Fruit fly (Drosophila melanogaster) whole organism, embryonic: ENCODE results near the gene betaGlu.
A peak's percentile ranks its signal among the peaks of the same experiment; 100 is the strongest.

Experiments
- B-H2 ChIP-seq: fragments of 200-800 bp; sonication (Bioruptor generic); optimal IDR thresholded peaks from 2 replicates; lab custom pipeline; 2018; ENCODE audit warnings: missing biosample characterization, mild to moderate bottlenecking, missing genetic modification characterization
- CG10147 ChIP-seq: fragments of 200-800 bp; sonication (Bioruptor generic); optimal IDR thresholded peaks from 2 replicates; lab custom pipeline; 2019; ENCODE audit warnings: missing biosample characterization, mild to moderate bottlenecking, missing genetic modification characterization, moderate library complexity
- CG10209 ChIP-seq: fragments of 200-800 bp; sonication (Bioruptor generic); optimal IDR thresholded peaks from 3 replicates; lab custom pipeline; 2017; ENCODE audit warnings: missing biosample characterization, mild to moderate bottlenecking, missing genetic modification characterization, missing genetic modification reagents
- CG10267 ChIP-seq: fragments of 200-800 bp; sonication (Bioruptor generic); optimal IDR thresholded peaks from 2 replicates; lab custom pipeline; 2018; ENCODE audit warnings: missing biosample characterization, mild to moderate bottlenecking, missing genetic modification characterization, moderate library complexity
- CG10565 ChIP-seq: fragments of 200-800 bp; sonication (Bioruptor generic); optimal IDR thresholded peaks from 3 replicates; lab custom pipeline; 2016; ENCODE audit warnings: missing biosample characterization, mild to moderate bottlenecking, missing genetic modification characterization
- CG11247 ChIP-seq: fragments of 200-800 bp; sonication (Bioruptor generic); IDR thresholded peaks from 2 replicates; pipeline ENCODE4 v1.3.6; 2022; ENCODE audit warnings: missing biosample characterization, missing genetic modification characterization
- CG12071 ChIP-seq: fragments of 200-800 bp; sonication (Bioruptor generic); optimal IDR thresholded peaks from 3 replicates; lab custom pipeline; 2018; ENCODE audit warnings: missing biosample characterization, mild to moderate bottlenecking, missing genetic modification characterization
- CG13287 ChIP-seq: fragments of 200-800 bp; sonication (Bioruptor generic); IDR thresholded peaks from 2 replicates; pipeline ENCODE4 v1.3.6; 2022; ENCODE audit warnings: missing biosample characterization, missing genetic modification characterization; ENCODE audit not compliant: partially characterized antibody
- CG14050 ChIP-seq: fragments of 200-800 bp; sonication (Bioruptor generic); IDR thresholded peaks from 3 replicates; pipeline ENCODE4 v1.3.6; 2022; ENCODE audit warnings: missing biosample characterization, missing genetic modification characterization
- CG14710 ChIP-seq: fragments of 200-800 bp; sonication (Bioruptor generic); optimal IDR thresholded peaks from 3 replicates; lab custom pipeline; 2019; ENCODE audit warnings: missing biosample characterization, mild to moderate bottlenecking, missing genetic modification characterization, moderate library complexity
- CG15514 ChIP-seq: fragments of 200-800 bp; sonication (Bioruptor generic); optimal IDR thresholded peaks from 3 replicates; lab custom pipeline; 2017; ENCODE audit warnings: missing biosample characterization, missing genetic modification characterization, mild to moderate bottlenecking, moderate library complexity, missing genetic modification reagents
- CG17802 ChIP-seq: fragments of 200-800 bp; sonication (Bioruptor generic); optimal IDR thresholded peaks from 2 replicates; lab custom pipeline; 2018; ENCODE audit warnings: missing biosample characterization, mild to moderate bottlenecking, missing genetic modification characterization, moderate library complexity
- CG2678 ChIP-seq: fragments of 200-800 bp; sonication (Bioruptor generic); optimal IDR thresholded peaks from 3 replicates; lab custom pipeline; 2019; ENCODE audit warnings: missing biosample characterization, mild to moderate bottlenecking, missing genetic modification characterization, moderate library complexity
- CG31365 ChIP-seq: fragments of 200-800 bp; sonication (Bioruptor generic); optimal IDR thresholded peaks from 2 replicates; lab custom pipeline; 2018; ENCODE audit warnings: missing biosample characterization, mild to moderate bottlenecking, missing genetic modification characterization
- CG34224 ChIP-seq: fragments of 200-800 bp; sonication (Bioruptor generic); IDR thresholded peaks from 3 replicates; pipeline ENCODE4 v1.3.6; 2022; ENCODE audit warnings: missing biosample characterization, missing genetic modification characterization; ENCODE audit not compliant: partially characterized antibody
- CG34422 ChIP-seq: fragments of 200-800 bp; sonication (Bioruptor generic); IDR thresholded peaks from 3 replicates; pipeline ENCODE4 v1.3.6; 2022; ENCODE audit warnings: missing biosample characterization, missing genetic modification characterization
- CG4820 ChIP-seq: fragments of 200-800 bp; sonication (Bioruptor generic); optimal IDR thresholded peaks from 3 replicates; lab custom pipeline; 2016; ENCODE audit warnings: missing biosample characterization, missing genetic modification characterization
- CG6272 ChIP-seq: fragments of 200-800 bp; sonication (Bioruptor generic); IDR thresholded peaks from 2 replicates; pipeline ENCODE4 v1.3.6; 2022; ENCODE audit warnings: missing biosample characterization, missing genetic modification characterization
- CG6791 ChIP-seq: fragments of 200-800 bp; sonication (Bioruptor generic); IDR thresholded peaks from 3 replicates; pipeline ENCODE4 v1.3.6; 2022; ENCODE audit warnings: missing biosample characterization, missing genetic modification characterization; ENCODE audit not compliant: partially characterized antibody
- CG8359 ChIP-seq: fragments of 200-800 bp; sonication (Bioruptor generic); optimal IDR thresholded peaks from 2 replicates; lab custom pipeline; 2017; ENCODE audit warnings: missing biosample characterization, mild to moderate bottlenecking, missing genetic modification characterization, borderline replicate concordance
- CG8924 ChIP-seq: fragments of 200-800 bp; optimal IDR thresholded peaks from 3 replicates; lab custom pipeline; 2019; ENCODE audit warnings: missing biosample characterization, mild to moderate bottlenecking, missing genetic modification characterization, moderate library complexity
- CrebB ChIP-seq: fragments of 200-800 bp; sonication (Bioruptor generic); optimal IDR thresholded peaks from 3 replicates; lab custom pipeline; 2018; ENCODE audit warnings: missing biosample characterization, mild to moderate bottlenecking, missing genetic modification characterization
- D19B ChIP-seq: fragments of 200-800 bp; sonication (Bioruptor generic); optimal IDR thresholded peaks from 2 replicates; lab custom pipeline; 2017; ENCODE audit warnings: missing biosample characterization, mild to moderate bottlenecking, missing genetic modification characterization
- Dip2 ChIP-seq: fragments of 200-800 bp; sonication (Bioruptor generic); IDR thresholded peaks from 2 replicates; pipeline ENCODE4 v1.3.6; 2022; ENCODE audit warnings: missing biosample characterization, missing genetic modification characterization
- Dref ChIP-seq: fragments of 200-800 bp; sonication (Bioruptor generic); IDR thresholded peaks from 2 replicates; pipeline ENCODE4 v1.3.6; 2022; ENCODE audit warnings: missing biosample characterization, missing genetic modification characterization
- HLH4C ChIP-seq: fragments of 200-800 bp; sonication (Bioruptor generic); IDR thresholded peaks from 3 replicates; pipeline ENCODE4 v1.3.6; 2022; ENCODE audit warnings: missing biosample characterization, missing genetic modification characterization; ENCODE audit not compliant: partially characterized antibody
- Hand ChIP-seq: fragments of 200-800 bp; sonication (Bioruptor generic); optimal IDR thresholded peaks from 2 replicates; lab custom pipeline; 2017; ENCODE audit warnings: mild to moderate bottlenecking, missing biosample characterization, missing genetic modification reagents, missing genetic modification characterization
- Opbp ChIP-seq: fragments of 200-800 bp; sonication (Bioruptor generic); IDR thresholded peaks from 3 replicates; pipeline ENCODE4 v1.3.6; 2022; ENCODE audit warnings: missing biosample characterization, missing genetic modification characterization; ENCODE audit not compliant: partially characterized antibody
- Scr ChIP-seq: fragments of 200-800 bp; sonication (Bioruptor generic); IDR thresholded peaks from 2 replicates; pipeline ENCODE4 v1.3.6; 2022; ENCODE audit warnings: missing biosample characterization, missing genetic modification characterization; ENCODE audit not compliant: partially characterized antibody
- Stat92E ChIP-seq, 3 experiments: fragments of >200 bp in 2 of 3; fragments of 200-800 bp in 1 of 3; sonication (Bioruptor generic) in 1 of 3; optimal IDR thresholded peaks; 2 replicates each; lab custom pipeline; 2017 to 2019; ENCODE audit warnings: missing biosample characterization in 3 of 3, missing genetic modification characterization in 3 of 3, mild to moderate bottlenecking in 1 of 3, moderate library complexity in 1 of 3
- YL-1 ChIP-seq: fragments of 200-800 bp; sonication (Bioruptor generic); optimal IDR thresholded peaks from 3 replicates; lab custom pipeline; 2017; ENCODE audit warnings: missing biosample characterization, mild to moderate bottlenecking, missing genetic modification characterization
- cg ChIP-seq: fragments of 200-800 bp; sonication (Bioruptor generic); optimal IDR thresholded peaks from 3 replicates; lab custom pipeline; 2019; ENCODE audit warnings: missing biosample characterization, mild to moderate bottlenecking, missing genetic modification characterization, moderate library complexity
- chinmo ChIP-seq: fragments of 200-800 bp; sonication (Bioruptor generic); IDR thresholded peaks from 4 replicates; pipeline ENCODE4 v1.3.6; 2022; ENCODE audit warnings: missing biosample characterization, missing genetic modification characterization; ENCODE audit not compliant: partially characterized antibody
- crp ChIP-seq, 2 experiments: fragments of 200-800 bp; sonication (Bioruptor generic); optimal IDR thresholded peaks; 2 replicates in 1 of 2; 3 replicates in 1 of 2; lab custom pipeline; 2017; ENCODE audit warnings: missing biosample characterization in 2 of 2, missing genetic modification characterization in 2 of 2, mild to moderate bottlenecking in 1 of 2, moderate library complexity in 1 of 2
- cwo ChIP-seq: fragments of 200-800 bp; sonication (Bioruptor generic); optimal IDR thresholded peaks from 3 replicates; lab custom pipeline; 2017; ENCODE audit warnings: missing biosample characterization, missing genetic modification characterization, mild to moderate bottlenecking, moderate library complexity, missing genetic modification reagents
- gfzf ChIP-seq: fragments of 200-800 bp; sonication (Bioruptor generic); optimal IDR thresholded peaks from 2 replicates; lab custom pipeline; 2016; ENCODE audit warnings: missing biosample characterization, mild to moderate bottlenecking, missing genetic modification characterization, moderate library complexity
- gro ChIP-seq: fragments of 200-800 bp; sonication (Bioruptor generic); optimal IDR thresholded peaks from 2 replicates; lab custom pipeline; 2016; ENCODE audit warnings: missing biosample characterization, missing genetic modification characterization
- gt ChIP-seq: fragments of 200-800 bp; sonication (Bioruptor generic); IDR thresholded peaks from 2 replicates; pipeline ENCODE4 v1.3.6; 2022; ENCODE audit warnings: missing biosample characterization, missing genetic modification characterization
- odd ChIP-seq: fragments of 200-800 bp; sonication (Bioruptor generic); optimal IDR thresholded peaks from 2 replicates; lab custom pipeline; 2017; ENCODE audit warnings: missing biosample characterization, mild to moderate bottlenecking, missing genetic modification characterization
- pho ChIP-seq: fragments of 200-800 bp; sonication (Bioruptor generic); optimal IDR thresholded peaks from 2 replicates; lab custom pipeline; 2016; ENCODE audit warnings: missing biosample characterization, missing genetic modification characterization
- pzg ChIP-seq: fragments of 200-800 bp; sonication (Bioruptor generic); optimal IDR thresholded peaks from 3 replicates; lab custom pipeline; 2018; ENCODE audit warnings: missing biosample characterization, mild to moderate bottlenecking, missing genetic modification characterization, moderate library complexity
- shn ChIP-seq: fragments of 200-800 bp; sonication (Bioruptor generic); optimal IDR thresholded peaks from 3 replicates; lab custom pipeline; 2016; ENCODE audit warnings: missing biosample characterization, missing genetic modification characterization
- sqz ChIP-seq: fragments of 200-800 bp; sonication (Bioruptor generic); optimal IDR thresholded peaks from 3 replicates; lab custom pipeline; 2018; ENCODE audit warnings: missing biosample characterization, mild to moderate bottlenecking, missing genetic modification characterization
- tna ChIP-seq: fragments of 200-800 bp; sonication (Bioruptor generic); IDR thresholded peaks from 2 replicates; pipeline ENCODE4 v1.3.6; 2022; ENCODE audit warnings: missing biosample characterization, missing genetic modification characterization; ENCODE audit not compliant: partially characterized antibody
- trem ChIP-seq: fragments of 200-800 bp; optimal IDR thresholded peaks from 3 replicates; lab custom pipeline; 2019; ENCODE audit warnings: missing biosample characterization, mild to moderate bottlenecking, missing genetic modification characterization, moderate library complexity
- tx ChIP-seq: fragments of 200-800 bp; sonication (Bioruptor generic); optimal IDR thresholded peaks from 2 replicates; lab custom pipeline; 2016; ENCODE audit warnings: missing biosample characterization, missing genetic modification characterization
- zen ChIP-seq: fragments of 200-800 bp; sonication (Bioruptor generic); optimal IDR thresholded peaks from 3 replicates; lab custom pipeline; 2018; ENCODE audit warnings: missing biosample characterization, mild to moderate bottlenecking, missing genetic modification characterization, moderate library complexity

Gene betaGlu

dm6 chr3R:31736776-31737175 is 34.9 kb downstream of the betaGlu start, which contains the start of the genes CstF50 and CG11563 (continued):
- peak in 1 of 2 experiments; percentile 69 for TF ChIP-seq crp (GFP tag; optimal IDR thresholded peaks at IDR 0.05; lab: Kevin White, UChicago)
- no peak for TF ChIP-seq B-H2 (GFP tag; lab: Kevin White, UChicago)
- peak; percentile 81; the same call in 1 of the 3 replicates for TF ChIP-seq CG34422 (GFP tag; lab: Robert Waterston, UW)
- TF ChIP-seq CG10267: peak; percentile 14
- no peak for TF ChIP-seq Stat92E (GFP tag; optimal IDR thresholded peaks at IDR 0.05; lab: Kevin White, UChicago)
- TF ChIP-seq Hand: no peak
- TF ChIP-seq CG14710: peak; percentile 25
- peak; percentile 46 for TF ChIP-seq Scr
- peak; percentile 17; the same call in 1 of the 2 replicates for TF ChIP-seq tna
- TF ChIP-seq CG31365: no peak
- TF ChIP-seq D19B: no peak
- no peak for TF ChIP-seq CrebB (tag; lab: Kevin White, UChicago)
- peak; percentile 81 for TF ChIP-seq gfzf
- TF ChIP-seq shn (GFP tag; lab: Kevin White, UChicago): no peak
- TF ChIP-seq CG11247 (GFP tag; lab: Robert Waterston, UW): no peak
- no peak for TF ChIP-seq CG6272 (GFP tag; lab: Robert Waterston, UW)
- TF ChIP-seq CG2678: no peak
- no peak for TF ChIP-seq odd
- TF ChIP-seq CG10209 (GFP tag; lab: Kevin White, UChicago): no peak
- peak; percentile 42; the same call in 2 of the 3 replicates for TF ChIP-seq HLH4C (GFP tag; lab: Robert Waterston, UW)
- TF ChIP-seq CG6791 (GFP tag; lab: Robert Waterston, UW): 0 out of 3 replicates have a peak, but pooled peaks have one; percentile 33
- TF ChIP-seq CG8359 (GFP tag; lab: Kevin White, UChicago): no peak
- TF ChIP-seq tx (GFP tag; lab: Kevin White, UChicago): no peak
- TF ChIP-seq cg (GFP tag; lab: Kevin White, UChicago): no peak
- TF ChIP-seq pzg: peak; percentile 74
- peak; percentile 73 for TF ChIP-seq CG15514
- TF ChIP-seq cwo (GFP tag; lab: Kevin White, UChicago): peak; percentile 91
- peak; percentile 62; the same call in 1 of the 3 replicates for TF ChIP-seq Opbp (GFP tag; lab: Robert Waterston, UW)
- peak; percentile 15 for TF ChIP-seq zen (tag; lab: Kevin White, UChicago)
- TF ChIP-seq CG8924 (tag; lab: Kevin White, UChicago): no peak
- no peak for TF ChIP-seq gro
- no peak for TF ChIP-seq CG14050 (GFP tag; lab: Robert Waterston, UW)
- no peak for TF ChIP-seq gt (GFP tag; lab: Robert Waterston, UW)
- no peak for TF ChIP-seq CG17802 (tag; lab: Kevin White, UChicago)
- TF ChIP-seq chinmo: peak; percentile 71; the same call in 2 of the 4 replicates
- no peak for TF ChIP-seq CG12071
- peak; percentile 49; the same call in 2 of the 3 replicates for TF ChIP-seq CG34224 (GFP tag; lab: Robert Waterston, UW)
- TF ChIP-seq YL-1 (GFP tag; lab: Kevin White, UChicago): peak; percentile 85
- TF ChIP-seq CG10147: no peak
- no peak for TF ChIP-seq sqz (GFP tag; lab: Kevin White, UChicago)
- TF ChIP-seq CG10565 (GFP tag; lab: Kevin White, UChicago): no peak
- TF ChIP-seq trem (tag; lab: Kevin White, UChicago): peak; percentile 56
- TF ChIP-seq Dref (GFP tag; lab: Robert Waterston, UW): peak; percentile 70
- no peak for TF ChIP-seq CG4820 (GFP tag; lab: Kevin White, UChicago)
- no peak for TF ChIP-seq pho (GFP tag; lab: Kevin White, UChicago)
- no peak for TF ChIP-seq Dip2
- peak; percentile 76 for TF ChIP-seq CG13287 (GFP tag; lab: Robert Waterston, UW)
